Worm (Caenorhabditis elegans): ENCODE data around the gene hcf-1.
A peak's percentile ranks its signal among the peaks of the same experiment; 100 is the strongest.

The hcf-1 gene

DNA sequence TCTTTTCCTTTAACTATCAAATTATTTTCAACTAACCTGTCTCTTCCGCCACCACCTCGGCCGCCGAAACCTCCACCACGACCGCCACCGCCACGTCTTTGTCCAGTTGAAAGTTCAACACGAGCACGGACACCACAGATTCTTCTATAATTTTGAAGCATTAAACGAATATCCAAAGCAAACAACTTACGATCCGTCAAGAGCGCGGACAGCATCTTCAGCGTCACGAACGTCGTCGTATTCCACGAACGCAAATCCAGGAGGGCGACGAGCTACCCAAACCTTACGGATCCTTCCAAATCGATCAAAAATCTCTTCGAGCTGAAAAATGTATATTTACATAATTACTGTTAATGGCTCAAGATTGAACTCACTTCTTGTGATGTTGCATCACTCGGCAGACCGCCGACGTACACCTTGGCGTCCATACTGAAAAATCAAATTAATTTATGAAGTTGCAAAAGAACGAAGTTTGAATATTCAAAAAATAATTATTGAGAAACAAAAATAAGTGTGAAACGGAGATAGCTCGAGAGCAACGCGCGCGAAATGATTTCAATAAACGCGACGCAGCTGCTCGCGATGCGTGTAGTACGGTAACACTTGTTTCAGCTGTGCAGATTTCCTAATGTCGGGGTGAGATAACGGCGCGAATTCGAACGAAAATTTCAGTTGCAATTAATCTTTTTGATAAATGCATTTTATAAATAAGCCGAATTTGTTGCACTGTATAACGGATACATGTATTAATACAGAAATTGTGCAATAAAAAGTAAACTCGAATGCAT, 16.9 kb upstream of the hcf-1 start, which contains the start of gene rsp-6 (continued):
- no peak for TF ChIP-seq C34B4.2 (tag; optimal IDR thresholded peaks at IDR 0.05)
- peak; percentile 94 for TF ChIP-seq C16A3.4 (tag; optimal IDR thresholded peaks at IDR 0.05)
- TF ChIP-seq fkh-10 (GFP tag; optimal IDR thresholded peaks at IDR 0.05): peak; percentile 67
- no peak for TF ChIP-seq fkh-4 (tag; optimal IDR thresholded peaks at IDR 0.05; ENCODE audit: borderline replicate concordance)
- TF ChIP-seq nhr-11 (tag; optimal IDR thresholded peaks at IDR 0.05): peak; percentile 23
- TF ChIP-seq nhr-76 (tag; optimal IDR thresholded peaks at IDR 0.05): no peak
- peak; percentile 91 to 95 for TF ChIP-seq efl-1 (optimal IDR thresholded peaks at IDR 0.05)
- peak; percentile 92 to 99 for TF ChIP-seq efl-1 (GFP tag; optimal IDR thresholded peaks at IDR 0.05 in 1 of 2)
- peak; percentile 84 for TF ChIP-seq mep-1 (tag; optimal IDR thresholded peaks at IDR 0.05)
- peak; percentile 33 for TF ChIP-seq zip-4 (GFP tag; optimal IDR thresholded peaks at IDR 0.05)
- no peak for TF ChIP-seq pax-3 (tag; optimal IDR thresholded peaks at IDR 0.05)
- no peak for TF ChIP-seq hlh-4 (tag; optimal IDR thresholded peaks at IDR 0.05)
- TF ChIP-seq hpl-2 (GFP tag; optimal IDR thresholded peaks at IDR 0.05): no peak
- TF ChIP-seq dpl-1 (GFP tag; optimal IDR thresholded peaks at IDR 0.05): peak; percentile 92 to 96 (median 94)
- no peak for TF ChIP-seq ets-5 (GFP tag; IDR thresholded peaks at IDR 0.05)
- TF ChIP-seq hlh-17 (GFP tag; optimal IDR thresholded peaks at IDR 0.05; ENCODE audit: borderline replicate concordance): no peak
- peak; percentile 55 for TF ChIP-seq lir-3 (tag; optimal IDR thresholded peaks at IDR 0.05; ENCODE audit: poor library complexity)
- TF ChIP-seq F16B12.6 (tag; optimal IDR thresholded peaks at IDR 0.05): peak; percentile 69
- TF ChIP-seq nhr-12 (tag; optimal IDR thresholded peaks at IDR 0.05): no peak
- TF ChIP-seq lin-15B (tag; optimal IDR thresholded peaks at IDR 0.05): peak; percentile 96
- peak; percentile 5 for TF ChIP-seq aha-1 (tag; optimal IDR thresholded peaks at IDR 0.05)
- peak; percentile 95 to 98 for TF ChIP-seq lin-35 (GFP tag; optimal IDR thresholded peaks at IDR 0.05)
- TF ChIP-seq lsy-2 (tag; optimal IDR thresholded peaks at IDR 0.05): peak; percentile 98 to 99
- peak; percentile 83 for TF ChIP-seq lin-13 (GFP tag; optimal IDR thresholded peaks at IDR 0.05)
- TF ChIP-seq nhr-20 (tag; optimal IDR thresholded peaks at IDR 0.05): peak; percentile 85
- no peak for TF ChIP-seq ces-1 (GFP tag; optimal IDR thresholded peaks at IDR 0.05)
- TF ChIP-seq zag-1 (tag; optimal IDR thresholded peaks at IDR 0.05): no peak
- TF ChIP-seq nhr-28 (tag; optimal IDR thresholded peaks at IDR 0.05): no peak
- TF ChIP-seq unc-30 (tag; optimal IDR thresholded peaks at IDR 0.05): no peak
- no peak for TF ChIP-seq mab-9 (GFP tag; IDR thresholded peaks at IDR 0.05)
- peak; percentile 92 for TF ChIP-seq nhr-71 (tag; optimal IDR thresholded peaks at IDR 0.05)
- peak; percentile 79 for TF ChIP-seq fkh-8 (tag; optimal IDR thresholded peaks at IDR 0.05)
- no peak for TF ChIP-seq ceh-63 (GFP tag; optimal IDR thresholded peaks at IDR 0.05)
- TF ChIP-seq mdl-1 (tag; optimal IDR thresholded peaks at IDR 0.05): peak in 1 of 2 experiments; percentile 89
- TF ChIP-seq snu-23 (GFP tag; optimal IDR thresholded peaks at IDR 0.05): peak; percentile 92
- TF ChIP-seq nhr-237 (tag; optimal IDR thresholded peaks at IDR 0.05): peak; percentile 76
- peak; percentile 72 to 94 (median 78) for TF ChIP-seq ceh-82 (tag; optimal IDR thresholded peaks at IDR 0.05)
- TF ChIP-seq fos-1 (tag; optimal IDR thresholded peaks at IDR 0.05): peak; percentile 82
- peak; percentile 83 for TF ChIP-seq unc-86 (tag; optimal IDR thresholded peaks at IDR 0.05)
- TF ChIP-seq isw-1 (GFP tag; IDR thresholded peaks at IDR 0.05): peak; percentile 83
- TF ChIP-seq blmp-1 (tag; optimal IDR thresholded peaks at IDR 0.05): peak; percentile 84
- peak; percentile 46 for TF ChIP-seq C04F5.9 (tag; optimal IDR thresholded peaks at IDR 0.05)
- TF ChIP-seq nhr-90 (tag; optimal IDR thresholded peaks at IDR 0.05; ENCODE audit: poor library complexity): peak; percentile 50
- no peak for TF ChIP-seq sox-4 (tag; optimal IDR thresholded peaks at IDR 0.05)
- TF ChIP-seq skn-1 (tag; optimal IDR thresholded peaks at IDR 0.05): peak; percentile 89
- TF ChIP-seq nhr-84 (tag; optimal IDR thresholded peaks at IDR 0.05): no peak
- peak; percentile 71 for TF ChIP-seq jun-1 (tag; optimal IDR thresholded peaks at IDR 0.05)
- TF ChIP-seq dsc-1 (tag; optimal IDR thresholded peaks at IDR 0.05): peak; percentile 79
- peak in 2 of 6 experiments; percentile 9 to 72 for TF ChIP-seq elt-3 (tag; optimal IDR thresholded peaks at IDR 0.05)
- peak; percentile 73 for TF ChIP-seq ztf-4 (tag; optimal IDR thresholded peaks at IDR 0.05)
- TF ChIP-seq irx-1 (tag; optimal IDR thresholded peaks at IDR 0.05): peak; percentile 37
- peak; percentile 78 for TF ChIP-seq nhr-77 (tag; optimal IDR thresholded peaks at IDR 0.05)
